Worm (Caenorhabditis elegans): ENCODE measurements around the gene ZK666.11.

ce11 chrII:10461207-10461606 is 21.1 kb upstream of the ZK666.11 start, which contains the start of gene ZK673.5:
- TF ChIP-seq klf-2 (GFP tag; conservative IDR thresholded peaks at IDR 0.05) (no peak), ztf-29 (GFP tag; IDR thresholded peaks at IDR 0.05) (no peak), T22C8.4 (GFP tag; IDR thresholded peaks at IDR 0.05) (no peak), flt-1 (GFP tag; IDR thresholded peaks at IDR 0.05) (no peak), tab-1 (GFP tag; IDR thresholded peaks at IDR 0.05) (no peak)
